Worm (Caenorhabditis elegans) whole organism, L3 larva: ENCODE data around the gene pals-32.

ENCODE experiments used
- aly-2 ChIP-seq: fragments of 150-350 bp; optimal IDR thresholded peaks from 2 replicates; lab custom pipeline; 2014; ENCODE audit warnings: missing biosample characterization, missing genetic modification characterization
- ceh-82 ChIP-seq: fragments of 150-350 bp; optimal IDR thresholded peaks from 2 replicates; lab custom pipeline; 2014; ENCODE audit warnings: missing biosample characterization, missing genetic modification characterization
- daf-12 ChIP-seq: fragments of 150-350 bp; optimal IDR thresholded peaks from 2 replicates; lab custom pipeline; 2014; ENCODE audit warnings: missing biosample characterization, missing genetic modification reagents, missing genetic modification characterization
- lin-15B ChIP-seq: fragments of 150-350 bp; optimal IDR thresholded peaks from 2 replicates; lab custom pipeline; 2014; ENCODE audit warnings: missing biosample characterization, missing genetic modification characterization
- mdl-1 ChIP-seq: fragments of 150-350 bp; optimal IDR thresholded peaks from 2 replicates; lab custom pipeline; 2014; ENCODE audit warnings: missing biosample characterization, missing genetic modification characterization
- nhr-237 ChIP-seq: fragments of 150-350 bp; optimal IDR thresholded peaks from 2 replicates; lab custom pipeline; 2014; ENCODE audit warnings: missing biosample characterization, missing genetic modification characterization
- zag-1 ChIP-seq: fragments of 150-350 bp; optimal IDR thresholded peaks from 2 replicates; lab custom pipeline; 2014; ENCODE audit warnings: missing biosample characterization, missing genetic modification characterization

DNA sequence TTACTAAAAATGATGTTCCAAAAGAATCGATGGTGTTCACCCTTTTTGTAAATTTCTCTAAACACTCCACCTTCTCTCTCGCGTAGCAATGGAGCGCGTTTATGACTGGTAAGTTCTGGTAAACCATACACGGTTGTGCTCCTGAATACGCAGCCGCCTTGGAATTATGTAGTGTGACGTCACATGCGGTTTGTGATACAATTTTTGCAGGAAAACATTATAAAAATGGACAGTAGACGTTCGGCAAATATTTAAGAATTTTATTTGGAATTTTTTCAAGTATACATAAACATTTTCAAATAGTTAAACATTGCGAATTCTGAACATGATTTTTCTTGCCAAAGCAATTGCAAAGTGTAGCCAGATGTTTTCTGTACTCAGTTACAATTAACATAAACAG lies 18.9 kb upstream of the pals-32 start, which contains the start of gene F37B4.10:
- no peak for TF ChIP-seq lin-15B (tag; lab: Kevin White, UChicago)
- TF ChIP-seq zag-1 (tag; lab: Kevin White, UChicago): no peak
- TF ChIP-seq daf-12 (tag; lab: Kevin White, UChicago): no peak
- no peak for TF ChIP-seq mdl-1
- TF ChIP-seq aly-2 (tag; lab: Kevin White, UChicago): no peak
- no peak for TF ChIP-seq nhr-237 (tag; lab: Kevin White, UChicago)
- no peak for TF ChIP-seq ceh-82 (tag; lab: Kevin White, UChicago)
